Worm (Caenorhabditis elegans): ENCODE data around the gene unc-76.
A peak's percentile ranks its signal among the peaks of the same experiment; 100 is the strongest.

Gene unc-76

DNA sequence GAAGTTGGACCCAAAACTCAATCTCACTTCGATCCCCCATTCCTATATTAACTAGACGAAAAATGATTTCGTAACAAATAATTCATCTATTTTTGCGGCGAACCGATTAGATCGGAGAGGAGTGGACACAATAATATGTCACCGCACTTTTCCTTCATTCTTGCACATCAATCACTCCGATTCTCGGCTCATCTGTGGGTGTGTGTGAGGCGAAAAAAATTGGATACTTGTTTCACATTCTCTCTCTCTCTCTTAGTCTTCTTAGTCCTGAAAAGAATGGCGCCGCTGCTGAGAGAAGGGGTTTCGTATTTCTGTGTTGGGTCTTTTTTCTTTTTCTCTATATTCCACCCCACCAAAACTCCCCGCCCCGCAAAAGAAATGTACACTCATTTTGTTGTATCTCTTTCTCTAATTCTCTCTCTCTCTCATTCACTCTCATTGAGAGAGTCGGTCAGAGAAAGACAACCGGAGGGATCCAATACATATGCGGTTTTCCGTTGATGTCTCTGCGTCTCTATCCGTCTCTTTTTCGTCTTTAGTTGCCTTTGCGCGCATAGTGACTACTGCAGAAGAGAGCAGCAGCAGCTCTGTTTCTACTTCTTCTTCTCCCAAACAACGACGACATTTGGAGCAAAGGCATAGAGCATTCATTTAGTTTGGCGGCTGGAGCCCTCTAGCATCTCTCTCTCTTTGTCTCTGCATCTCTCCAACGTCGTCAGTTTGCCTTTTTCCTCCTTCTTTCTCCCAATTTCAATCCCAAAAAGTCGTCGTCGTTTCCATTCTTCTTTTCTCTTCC, at the start of gene unc-76:
TSS of gene unc-76 (plus strand) at position 746 of the 796 bp plus-strand sequence.
- TF ChIP-seq fkh-10 (GFP tag; optimal IDR thresholded peaks at IDR 0.05) (peak; percentile 56), rnt-1 (tag; optimal IDR thresholded peaks at IDR 0.05) (peak; percentile 95), C04F5.9 (tag; optimal IDR thresholded peaks at IDR 0.05) (no peak), zag-1 (tag; optimal IDR thresholded peaks at IDR 0.05) (peak; percentile 91), nhr-11 (tag; optimal IDR thresholded peaks at IDR 0.05) (peak; percentile 63), lsy-2 (tag; optimal IDR thresholded peaks at IDR 0.05) (peak; percentile 76 to 87), lir-3 (tag; optimal IDR thresholded peaks at IDR 0.05; ENCODE audit: poor library complexity) (peak; percentile 81), lin-39 (tag; optimal IDR thresholded peaks at IDR 0.05) (peak; percentile 63), nhr-20 (tag; optimal IDR thresholded peaks at IDR 0.05) (peak; percentile 81), fkh-4 (tag; optimal IDR thresholded peaks at IDR 0.05; ENCODE audit: borderline replicate concordance) (peak; percentile 40), C16A3.4 (tag; optimal IDR thresholded peaks at IDR 0.05) (peak; percentile 66), nhr-85 (tag) (peak; percentile 88), sox-4 (tag; optimal IDR thresholded peaks at IDR 0.05) (peak; percentile 14), egl-27 (tag; optimal IDR thresholded peaks at IDR 0.05) (peak; percentile 58 to 76), unc-98 (GFP tag; IDR thresholded peaks at IDR 0.05) (no peak), hlh-17 (GFP tag; optimal IDR thresholded peaks at IDR 0.05; ENCODE audit: borderline replicate concordance) (no peak), ceh-63 (GFP tag; optimal IDR thresholded peaks at IDR 0.05) (no peak), zip-4 (GFP tag; optimal IDR thresholded peaks at IDR 0.05) (no peak), nhr-47 (tag; optimal IDR thresholded peaks at IDR 0.05) (peak; percentile 88), ces-1 (GFP tag; optimal IDR thresholded peaks at IDR 0.05) (no peak), pag-3 (tag; optimal IDR thresholded peaks at IDR 0.05; ENCODE audit: borderline replicate concordance, insufficient read depth) (no peak), dpl-1 (GFP tag; optimal IDR thresholded peaks at IDR 0.05) (peak; percentile 49 to 59 (median 57)), lin-13 (GFP tag; optimal IDR thresholded peaks at IDR 0.05) (peak; percentile 62), nhr-237 (tag; optimal IDR thresholded peaks at IDR 0.05) (peak; percentile 77), ceh-8 (GFP tag; optimal IDR thresholded peaks at IDR 0.05) (peak; percentile 58), C34B4.2 (tag; optimal IDR thresholded peaks at IDR 0.05) (no peak), mdl-1 (tag; optimal IDR thresholded peaks at IDR 0.05) (peak in 1 of 2 experiments; percentile 50), pqm-1 (tag; optimal IDR thresholded peaks at IDR 0.05) (no peak), skn-1 (tag; optimal IDR thresholded peaks at IDR 0.05) (peak; percentile 20), pax-3 (tag; optimal IDR thresholded peaks at IDR 0.05) (peak; percentile 88), mef-2 (tag; optimal IDR thresholded peaks at IDR 0.05) (peak; percentile 55), mep-1 (tag; optimal IDR thresholded peaks at IDR 0.05) (peak; percentile 92), tbx-2 (tag; optimal IDR thresholded peaks at IDR 0.05) (peak; percentile 91), F16B12.6 (tag; optimal IDR thresholded peaks at IDR 0.05) (peak; percentile 12), snu-23 (GFP tag; optimal IDR thresholded peaks at IDR 0.05) (peak; percentile 90), fos-1 (tag; optimal IDR thresholded peaks at IDR 0.05) (peak; percentile 77), dsc-1 (tag; optimal IDR thresholded peaks at IDR 0.05) (peak; percentile 89), swsn-7 (tag; optimal IDR thresholded peaks at IDR 0.05) (peak; percentile 90), nhr-71 (tag; optimal IDR thresholded peaks at IDR 0.05) (peak; percentile 94), nhr-28 (tag; optimal IDR thresholded peaks at IDR 0.05) (no peak), mab-9 (GFP tag; IDR thresholded peaks at IDR 0.05) (peak; percentile 74), nhr-19 (GFP tag; conservative IDR thresholded peaks at IDR 0.05) (peak; percentile 81), nhr-77 (tag; optimal IDR thresholded peaks at IDR 0.05) (peak; percentile 71), aha-1 (tag; optimal IDR thresholded peaks at IDR 0.05) (peak; percentile 7), unc-86 (tag; optimal IDR thresholded peaks at IDR 0.05) (peak; percentile 92), jun-1 (tag; optimal IDR thresholded peaks at IDR 0.05) (peak; percentile 81), ztf-4 (tag; optimal IDR thresholded peaks at IDR 0.05) (peak; percentile 53), lin-35 (GFP tag; optimal IDR thresholded peaks at IDR 0.05) (peak; percentile 38 to 70), unc-130 (tag; optimal IDR thresholded peaks at IDR 0.05) (peak; percentile 19), ama-1 (optimal IDR thresholded peaks at IDR 0.05) (no peak), xbp-1 (tag; optimal IDR thresholded peaks at IDR 0.05) (peak; percentile 80)
